Fruit fly (Drosophila melanogaster) whole organism, embryonic: Measurements from ENCODE around the gene Ero1L.

Source experiments
- Atf3 ChIP-seq: fragments of 200-800 bp; sonication (Bioruptor generic); optimal IDR thresholded peaks from 3 replicates; lab custom pipeline; 2016; ENCODE audit warnings: missing biosample characterization, missing genetic modification characterization
- B-H2 ChIP-seq: fragments of 200-800 bp; sonication (Bioruptor generic); optimal IDR thresholded peaks from 2 replicates; lab custom pipeline; 2018; ENCODE audit warnings: missing biosample characterization, mild to moderate bottlenecking, missing genetic modification characterization
- Bgb ChIP-seq: fragments of 200-800 bp; sonication (Bioruptor generic); IDR thresholded peaks from 2 replicates; pipeline ENCODE4 v1.3.6; 2022; ENCODE audit warnings: missing biosample characterization, missing genetic modification characterization; ENCODE audit not compliant: partially characterized antibody
- Blimp-1 ChIP-seq: fragments of 200-800 bp; sonication (Bioruptor generic); optimal IDR thresholded peaks from 3 replicates; lab custom pipeline; 2018; ENCODE audit warnings: missing biosample characterization, missing genetic modification characterization, mild to moderate bottlenecking, moderate library complexity, missing genetic modification reagents
- CG10209 ChIP-seq: fragments of 200-800 bp; sonication (Bioruptor generic); optimal IDR thresholded peaks from 3 replicates; lab custom pipeline; 2017; ENCODE audit warnings: missing biosample characterization, mild to moderate bottlenecking, missing genetic modification characterization, missing genetic modification reagents
- CG10366 ChIP-seq: fragments of 200-800 bp; sonication (Bioruptor generic); IDR thresholded peaks from 2 replicates; pipeline ENCODE4 v1.3.6; 2022; ENCODE audit warnings: missing biosample characterization, missing genetic modification characterization
- CG11093 ChIP-seq: fragments of 200-800 bp; sonication (Bioruptor generic); IDR thresholded peaks from 3 replicates; pipeline ENCODE4 v1.3.6; 2022; ENCODE audit warnings: missing biosample characterization, missing genetic modification characterization
- CG11456 ChIP-seq: fragments of 200-800 bp; sonication (Bioruptor generic); IDR thresholded peaks from 3 replicates; pipeline ENCODE4 v1.3.6; 2022; ENCODE audit warnings: missing biosample characterization, missing genetic modification characterization
- CG11504 ChIP-seq: fragments of 200-800 bp; sonication (Bioruptor generic); optimal IDR thresholded peaks from 3 replicates; lab custom pipeline; 2019; ENCODE audit warnings: missing biosample characterization, mild to moderate bottlenecking, missing genetic modification characterization, moderate library complexity
- CG12659 ChIP-seq: fragments of 200-800 bp; sonication (Bioruptor generic); optimal IDR thresholded peaks from 3 replicates; lab custom pipeline; 2017; ENCODE audit warnings: mild to moderate bottlenecking, missing biosample characterization, missing genetic modification reagents, missing genetic modification characterization
- CG12769 ChIP-seq: fragments of 200-800 bp; sonication (Bioruptor generic); optimal IDR thresholded peaks from 2 replicates; lab custom pipeline; 2019; ENCODE audit warnings: missing biosample characterization, mild to moderate bottlenecking, missing genetic modification characterization, moderate library complexity
- CG13424 ChIP-seq: fragments of 200-800 bp; sonication (Bioruptor generic); optimal IDR thresholded peaks from 2 replicates; lab custom pipeline; 2019; ENCODE audit warnings: missing biosample characterization, mild to moderate bottlenecking, missing genetic modification characterization, moderate library complexity
- CG14050 ChIP-seq: fragments of 200-800 bp; sonication (Bioruptor generic); IDR thresholded peaks from 3 replicates; pipeline ENCODE4 v1.3.6; 2022; ENCODE audit warnings: missing biosample characterization, missing genetic modification characterization
- CG15269 ChIP-seq: fragments of 200-800 bp; sonication (Bioruptor generic); optimal IDR thresholded peaks from 2 replicates; lab custom pipeline; 2018; ENCODE audit warnings: missing biosample characterization, mild to moderate bottlenecking, missing genetic modification characterization, moderate library complexity
- CG1647 ChIP-seq: fragments of 200-800 bp; sonication (Bioruptor generic); optimal IDR thresholded peaks from 3 replicates; lab custom pipeline; 2016; ENCODE audit warnings: missing biosample characterization, missing genetic modification characterization
- CG17912 ChIP-seq: fragments of 200-800 bp; sonication (Bioruptor generic); optimal IDR thresholded peaks from 2 replicates; lab custom pipeline; 2018; ENCODE audit warnings: missing biosample characterization, mild to moderate bottlenecking, missing genetic modification characterization
- CG2120 ChIP-seq: fragments of 200-800 bp; sonication (Bioruptor generic); optimal IDR thresholded peaks from 3 replicates; lab custom pipeline; 2016; ENCODE audit warnings: missing biosample characterization, missing genetic modification characterization
- CG2129 ChIP-seq: fragments of 200-800 bp; sonication (Bioruptor generic); IDR thresholded peaks from 2 replicates; pipeline ENCODE4 v1.3.6; 2022; ENCODE audit warnings: missing biosample characterization, missing genetic modification characterization; ENCODE audit not compliant: partially characterized antibody
- CG34224 ChIP-seq: fragments of 200-800 bp; sonication (Bioruptor generic); IDR thresholded peaks from 3 replicates; pipeline ENCODE4 v1.3.6; 2022; ENCODE audit warnings: missing biosample characterization, missing genetic modification characterization; ENCODE audit not compliant: partially characterized antibody
- CG4424 ChIP-seq: fragments of 200-800 bp; sonication (Bioruptor generic); optimal IDR thresholded peaks from 3 replicates; lab custom pipeline; 2016; ENCODE audit warnings: missing biosample characterization, missing genetic modification characterization
- CG4820 ChIP-seq: fragments of 200-800 bp; sonication (Bioruptor generic); optimal IDR thresholded peaks from 3 replicates; lab custom pipeline; 2016; ENCODE audit warnings: missing biosample characterization, missing genetic modification characterization
- CG7372 ChIP-seq: fragments of 200-800 bp; sonication (Bioruptor generic); IDR thresholded peaks from 2 replicates; pipeline ENCODE4 v1.3.6; 2022; ENCODE audit warnings: missing biosample characterization, missing genetic modification characterization
- CG9797 ChIP-seq: fragments of 200-800 bp; sonication (Bioruptor generic); optimal IDR thresholded peaks from 3 replicates; lab custom pipeline; 2018; ENCODE audit warnings: missing biosample characterization, mild to moderate bottlenecking, missing genetic modification characterization
- CG9817 ChIP-seq: fragments of 200-800 bp; sonication (Bioruptor generic); optimal IDR thresholded peaks from 2 replicates; lab custom pipeline; 2018; ENCODE audit warnings: missing biosample characterization, mild to moderate bottlenecking, missing genetic modification characterization, moderate library complexity
- Dll ChIP-seq: fragments of 200-800 bp; sonication (Bioruptor generic); IDR thresholded peaks from 4 replicates; pipeline ENCODE4 v1.3.6; 2022; ENCODE audit warnings: missing biosample characterization, missing genetic modification characterization; ENCODE audit not compliant: partially characterized antibody
- Doc2 ChIP-seq: fragments of 200-800 bp; sonication (Bioruptor generic); IDR thresholded peaks from 2 replicates; pipeline ENCODE4 v1.3.6; 2022; ENCODE audit warnings: missing biosample characterization, missing genetic modification characterization
- Dp ChIP-seq: fragments of 200-800 bp; sonication (Bioruptor generic); optimal IDR thresholded peaks from 2 replicates; lab custom pipeline; 2018; ENCODE audit warnings: missing biosample characterization, mild to moderate bottlenecking, missing genetic modification characterization, moderate library complexity
- E2f2 ChIP-seq: fragments of 200-800 bp; sonication (Bioruptor generic); IDR thresholded peaks from 2 replicates; pipeline ENCODE4 v1.3.6; 2022; ENCODE audit warnings: missing biosample characterization, missing genetic modification characterization
- Fer2 ChIP-seq: fragments of 200-800 bp; sonication (Bioruptor generic); optimal IDR thresholded peaks from 2 replicates; lab custom pipeline; 2018; ENCODE audit warnings: missing biosample characterization, mild to moderate bottlenecking, missing genetic modification characterization, moderate library complexity
- Jarid2 ChIP-seq: fragments of 200-800 bp; sonication (Bioruptor generic); optimal IDR thresholded peaks from 3 replicates; lab custom pipeline; 2017; ENCODE audit warnings: mild to moderate bottlenecking, missing biosample characterization, missing genetic modification reagents, missing genetic modification characterization
- MTF-1 ChIP-seq: fragments of 200-800 bp; sonication (Bioruptor generic); optimal IDR thresholded peaks from 2 replicates; lab custom pipeline; 2018; ENCODE audit warnings: missing biosample characterization, mild to moderate bottlenecking, missing genetic modification characterization, borderline replicate concordance
- NfI ChIP-seq: fragments of 200-800 bp; sonication (Bioruptor generic); optimal IDR thresholded peaks from 3 replicates; lab custom pipeline; 2018; ENCODE audit warnings: missing biosample characterization, mild to moderate bottlenecking, missing genetic modification characterization, moderate library complexity
- Opbp ChIP-seq: fragments of 200-800 bp; sonication (Bioruptor generic); IDR thresholded peaks from 3 replicates; pipeline ENCODE4 v1.3.6; 2022; ENCODE audit warnings: missing biosample characterization, missing genetic modification characterization; ENCODE audit not compliant: partially characterized antibody
- PHDP ChIP-seq: fragments of 200-800 bp; sonication (Bioruptor generic); optimal IDR thresholded peaks from 3 replicates; lab custom pipeline; 2018; ENCODE audit warnings: missing biosample characterization, mild to moderate bottlenecking, missing genetic modification characterization, moderate library complexity
- Stat92E ChIP-seq, 3 experiments: fragments of >200 bp in 2 of 3; fragments of 200-800 bp in 1 of 3; sonication (Bioruptor generic) in 1 of 3; optimal IDR thresholded peaks; 2 replicates each; lab custom pipeline; 2017 to 2019; ENCODE audit warnings: missing biosample characterization in 3 of 3, missing genetic modification characterization in 3 of 3, mild to moderate bottlenecking in 1 of 3, moderate library complexity in 1 of 3
- bcd ChIP-seq: fragments of 200-800 bp; sonication (Bioruptor generic); optimal IDR thresholded peaks from 2 replicates; lab custom pipeline; 2017; ENCODE audit warnings: missing biosample characterization, mild to moderate bottlenecking, missing genetic modification characterization
- crp ChIP-seq, 2 experiments: fragments of 200-800 bp; sonication (Bioruptor generic); optimal IDR thresholded peaks; 2 replicates in 1 of 2; 3 replicates in 1 of 2; lab custom pipeline; 2017; ENCODE audit warnings: missing biosample characterization in 2 of 2, missing genetic modification characterization in 2 of 2, mild to moderate bottlenecking in 1 of 2, moderate library complexity in 1 of 2
- eve ChIP-seq, 2 experiments: fragments of >200 bp; optimal IDR thresholded peaks; 2 replicates each; lab custom pipeline; 2017; ENCODE audit warnings: missing biosample characterization in 2 of 2, missing genetic modification characterization in 2 of 2
- gce ChIP-seq: fragments of 200-800 bp; sonication (Bioruptor generic); IDR thresholded peaks from 3 replicates; pipeline ENCODE4 v1.3.6; 2022; ENCODE audit warnings: missing biosample characterization, missing genetic modification characterization
- pfk ChIP-seq: fragments of 200-800 bp; sonication (Bioruptor generic); optimal IDR thresholded peaks from 2 replicates; lab custom pipeline; 2018; ENCODE audit warnings: missing biosample characterization, mild to moderate bottlenecking, missing genetic modification characterization, moderate library complexity
- prd ChIP-seq, 3 experiments: fragments of >200 bp in 2 of 3; fragments of 200-800 bp in 1 of 3; sonication (Bioruptor generic) in 1 of 3; optimal IDR thresholded peaks in 2 of 3; IDR thresholded peaks in 1 of 3; 2 replicates in 2 of 3; 3 replicates in 1 of 3; pipeline versions ENCODE4 v1.3.6 to Lab custom; 2017 to 2022; ENCODE audit warnings: missing biosample characterization in 1 of 3, missing genetic modification characterization in 1 of 3
- repo ChIP-seq: fragments of 200-800 bp; sonication (Bioruptor generic); optimal IDR thresholded peaks from 2 replicates; lab custom pipeline; 2016; ENCODE audit warnings: missing biosample characterization, missing genetic modification characterization
- row ChIP-seq: fragments of 200-800 bp; sonication (Bioruptor generic); IDR thresholded peaks from 3 replicates; pipeline ENCODE4 v1.3.6; 2022; ENCODE audit warnings: missing biosample characterization, missing genetic modification characterization
- shn ChIP-seq: fragments of 200-800 bp; sonication (Bioruptor generic); optimal IDR thresholded peaks from 3 replicates; lab custom pipeline; 2016; ENCODE audit warnings: missing biosample characterization, missing genetic modification characterization
- toy ChIP-seq: fragments of 200-800 bp; sonication (Bioruptor generic); IDR thresholded peaks from 2 replicates; pipeline ENCODE4 v1.3.6; 2022; ENCODE audit warnings: missing biosample characterization, missing genetic modification characterization
- tup ChIP-seq: fragments of 200-800 bp; sonication (Bioruptor generic); optimal IDR thresholded peaks from 2 replicates; lab custom pipeline; 2016; ENCODE audit warnings: missing biosample characterization, mild to moderate bottlenecking, missing genetic modification characterization, moderate library complexity
- vfl ChIP-seq: fragments of 200-800 bp; sonication (Bioruptor generic); optimal IDR thresholded peaks from 2 replicates; lab custom pipeline; 2016; ENCODE audit warnings: missing biosample characterization, missing genetic modification characterization
- vnd ChIP-seq: fragments of 200-800 bp; sonication (Bioruptor generic); IDR thresholded peaks from 3 replicates; pipeline ENCODE4 v1.3.6; 2022; ENCODE audit warnings: missing biosample characterization, missing genetic modification characterization; ENCODE audit not compliant: partially characterized antibody

Gene Ero1L

dm6 chr3L:4186659-4187058 lies 16.5 kb downstream of the Ero1L start, which contains the start of gene VhaM9.7-c (continued):
- no peak for TF ChIP-seq gce
- no peak for TF ChIP-seq vnd (GFP tag; lab: Robert Waterston, UW)
- peak; percentile 44 for TF ChIP-seq vfl
- TF ChIP-seq CG14050 (GFP tag; lab: Robert Waterston, UW), result no peak
- TF ChIP-seq Bgb (GFP tag; lab: Robert Waterston, UW), result 0 out of 2 replicates have a peak, but pooled peaks have one; percentile 21
- no peak for TF ChIP-seq Fer2
- TF ChIP-seq CG9797 (GFP tag; lab: Kevin White, UChicago), result peak; percentile 52
- no peak for TF ChIP-seq pfk (GFP tag; lab: Kevin White, UChicago)
- TF ChIP-seq bcd (GFP tag; lab: Kevin White, UChicago), result peak; percentile 17
- TF ChIP-seq CG12769 (tag; lab: Kevin White, UChicago), result no peak
- TF ChIP-seq Blimp-1 (GFP tag; lab: Kevin White, UChicago), result no peak
- peak; percentile 87 for TF ChIP-seq E2f2 (GFP tag; lab: Robert Waterston, UW)
- peak; percentile 70 for TF ChIP-seq B-H2
- TF ChIP-seq Atf3, result no peak
- 0 out of 4 replicates have a peak, but pooled peaks have one; percentile 16 for TF ChIP-seq Dll (GFP tag; lab: Robert Waterston, UW)
- no peak for TF ChIP-seq toy
- no peak for TF ChIP-seq CG13424 (tag; lab: Kevin White, UChicago)
- no peak for TF ChIP-seq CG10366 (GFP tag; lab: Robert Waterston, UW)
- peak; percentile 80 for TF ChIP-seq Dp
- TF ChIP-seq CG10209 (GFP tag; lab: Kevin White, UChicago), result no peak
- TF ChIP-seq CG7372 (GFP tag; lab: Robert Waterston, UW), result no peak
- peak; percentile 55 for TF ChIP-seq CG12659
- TF ChIP-seq prd (optimal IDR thresholded peaks at IDR 0.05; lab: Kevin White, UChicago), result no peak
- TF ChIP-seq prd (GFP tag; IDR thresholded peaks at IDR 0.05; lab: Robert Waterston, UW), result 0 out of 3 replicates have a peak, but pooled peaks have one; percentile 29
- no peak for TF ChIP-seq MTF-1 (GFP tag; lab: Kevin White, UChicago)
- TF ChIP-seq tup (GFP tag; lab: Kevin White, UChicago), result no peak
- peak; percentile 15; the same call in 1 of the 3 replicates for TF ChIP-seq CG34224 (GFP tag; lab: Robert Waterston, UW)
- peak; percentile 61 for TF ChIP-seq NfI
- peak in 1 of 3 experiments; percentile 33 for TF ChIP-seq Stat92E (GFP tag; optimal IDR thresholded peaks at IDR 0.05; lab: Kevin White, UChicago)
- no peak for TF ChIP-seq CG15269 (tag; lab: Kevin White, UChicago)
- no peak for TF ChIP-seq PHDP (tag; lab: Kevin White, UChicago)
- TF ChIP-seq CG1647, result peak; percentile 6
- peak; percentile 40 for TF ChIP-seq shn (GFP tag; lab: Kevin White, UChicago)
- peak; percentile 11 for TF ChIP-seq CG17912 (GFP tag; lab: Kevin White, UChicago)
- no peak for TF ChIP-seq Doc2 (GFP tag; lab: Robert Waterston, UW)
- TF ChIP-seq CG2129 (GFP tag; lab: Robert Waterston, UW), result no peak
- TF ChIP-seq CG4820 (GFP tag; lab: Kevin White, UChicago), result no peak
- TF ChIP-seq CG9817 (tag; lab: Kevin White, UChicago), result peak; percentile 13
- no peak for TF ChIP-seq repo
- TF ChIP-seq CG4424 (GFP tag; lab: Kevin White, UChicago), result peak; percentile 30
- TF ChIP-seq CG11093, result no peak
- no peak for TF ChIP-seq eve (GFP tag; optimal IDR thresholded peaks at IDR 0.05; lab: Kevin White, UChicago)
- no peak for TF ChIP-seq Jarid2 (GFP tag; lab: Kevin White, UChicago)
- TF ChIP-seq crp (GFP tag; optimal IDR thresholded peaks at IDR 0.05; lab: Kevin White, UChicago), result peak; percentile 56 to 87
- TF ChIP-seq CG2120, result peak; percentile 70
- no peak for TF ChIP-seq CG11504 (tag; lab: Kevin White, UChicago)
- TF ChIP-seq Opbp, result 0 out of 3 replicates have a peak, but pooled peaks have one; percentile 29
- 0 out of 3 replicates have a peak, but pooled peaks have one; percentile 7 for TF ChIP-seq row (GFP tag; lab: Robert Waterston, UW)
- TF ChIP-seq CG11456, result no peak
